Fruit fly (Drosophila melanogaster) whole organism, embryonic: ENCODE measurements around the gene CG10470.
A peak's percentile ranks its signal among the peaks of the same experiment; 100 is the strongest.

ENCODE experiments used
- ATbp ChIP-seq: fragments of 200-800 bp; sonication (Bioruptor generic); optimal IDR thresholded peaks from 2 replicates; lab custom pipeline; 2017; ENCODE audit warnings: missing biosample characterization, mild to moderate bottlenecking, missing genetic modification characterization, missing genetic modification reagents
- CG10366 ChIP-seq: fragments of 200-800 bp; sonication (Bioruptor generic); IDR thresholded peaks from 2 replicates; pipeline ENCODE4 v1.3.6; 2022; ENCODE audit warnings: missing biosample characterization, missing genetic modification characterization
- CG10979 ChIP-seq: fragments of 200-800 bp; sonication (Bioruptor generic); optimal IDR thresholded peaks from 2 replicates; lab custom pipeline; 2018; ENCODE audit warnings: missing biosample characterization, mild to moderate bottlenecking, missing genetic modification characterization, moderate library complexity
- CG11560 ChIP-seq: fragments of 200-800 bp; sonication (Bioruptor generic); IDR thresholded peaks from 3 replicates; pipeline ENCODE4 v1.3.6; 2022; ENCODE audit warnings: missing biosample characterization, missing genetic modification characterization
- CG11723 ChIP-seq: fragments of 200-800 bp; sonication (Bioruptor generic); optimal IDR thresholded peaks from 2 replicates; lab custom pipeline; 2017; ENCODE audit warnings: missing biosample characterization, mild to moderate bottlenecking, missing genetic modification characterization
- CG13296 ChIP-seq: fragments of 200-800 bp; sonication (Bioruptor generic); optimal IDR thresholded peaks from 3 replicates; lab custom pipeline; 2018; ENCODE audit warnings: missing biosample characterization, mild to moderate bottlenecking, missing genetic modification characterization
- CG14710 ChIP-seq: fragments of 200-800 bp; sonication (Bioruptor generic); optimal IDR thresholded peaks from 3 replicates; lab custom pipeline; 2019; ENCODE audit warnings: missing biosample characterization, mild to moderate bottlenecking, missing genetic modification characterization, moderate library complexity
- CG17829 ChIP-seq: fragments of 200-800 bp; optimal IDR thresholded peaks from 2 replicates; lab custom pipeline; 2019; ENCODE audit warnings: missing biosample characterization, mild to moderate bottlenecking, missing genetic modification characterization, moderate library complexity
- CG2116 ChIP-seq: fragments of 200-800 bp; sonication (Bioruptor generic); optimal IDR thresholded peaks from 3 replicates; lab custom pipeline; 2018; ENCODE audit warnings: missing biosample characterization, mild to moderate bottlenecking, missing genetic modification characterization
- CG2678 ChIP-seq: fragments of 200-800 bp; sonication (Bioruptor generic); optimal IDR thresholded peaks from 3 replicates; lab custom pipeline; 2019; ENCODE audit warnings: missing biosample characterization, mild to moderate bottlenecking, missing genetic modification characterization, moderate library complexity
- CG34224 ChIP-seq: fragments of 200-800 bp; sonication (Bioruptor generic); IDR thresholded peaks from 3 replicates; pipeline ENCODE4 v1.3.6; 2022; ENCODE audit warnings: missing biosample characterization, missing genetic modification characterization; ENCODE audit not compliant: partially characterized antibody
- CG4404 ChIP-seq: fragments of 200-800 bp; sonication (Bioruptor generic); IDR thresholded peaks from 2 replicates; pipeline ENCODE4 v1.3.6; 2022; ENCODE audit warnings: missing biosample characterization, missing genetic modification characterization
- CG8388 ChIP-seq: fragments of 200-800 bp; sonication (Bioruptor generic); optimal IDR thresholded peaks from 2 replicates; lab custom pipeline; 2019; ENCODE audit warnings: missing biosample characterization, mild to moderate bottlenecking, missing genetic modification characterization, moderate library complexity
- E2f1 ChIP-seq: fragments of 200-800 bp; sonication (Bioruptor generic); IDR thresholded peaks from 2 replicates; pipeline ENCODE4 v1.3.6; 2022; ENCODE audit warnings: missing biosample characterization, missing genetic modification characterization
- Hmr ChIP-seq: fragments of 200-800 bp; sonication (Bioruptor generic); optimal IDR thresholded peaks from 3 replicates; lab custom pipeline; 2017; ENCODE audit warnings: mild to moderate bottlenecking, missing biosample characterization, missing genetic modification reagents, missing genetic modification characterization
- NC2α ChIP-seq: fragments of 200-800 bp; sonication (Bioruptor generic); optimal IDR thresholded peaks from 2 replicates; lab custom pipeline; 2016; ENCODE audit warnings: missing biosample characterization, missing genetic modification characterization
- NK7.1 ChIP-seq: fragments of 200-800 bp; sonication (Bioruptor generic); optimal IDR thresholded peaks from 3 replicates; lab custom pipeline; 2016; ENCODE audit warnings: missing biosample characterization, missing genetic modification characterization
- Ravus ChIP-seq: fragments of 200-800 bp; sonication (Bioruptor generic); IDR thresholded peaks from 2 replicates; pipeline ENCODE4 v1.3.6; 2022; ENCODE audit warnings: missing biosample characterization, missing genetic modification characterization
- Sox102F ChIP-seq: fragments of 200-800 bp; sonication (Bioruptor generic); optimal IDR thresholded peaks from 2 replicates; lab custom pipeline; 2018; ENCODE audit warnings: missing biosample characterization, mild to moderate bottlenecking, missing genetic modification characterization, moderate library complexity
- Sry-β ChIP-seq: fragments of 200-800 bp; sonication (Bioruptor generic); optimal IDR thresholded peaks from 2 replicates; lab custom pipeline; 2018; ENCODE audit warnings: missing biosample characterization, mild to moderate bottlenecking, missing genetic modification characterization, moderate library complexity
- Usf ChIP-seq: fragments of 200-800 bp; sonication (Bioruptor generic); optimal IDR thresholded peaks from 2 replicates; lab custom pipeline; 2017; ENCODE audit warnings: missing genotype, missing biosample characterization, missing genetic modification characterization
- ap ChIP-seq: fragments of 200-800 bp; sonication (Bioruptor generic); IDR thresholded peaks from 2 replicates; pipeline ENCODE4 v1.3.6; 2022; ENCODE audit warnings: missing biosample characterization, missing genetic modification characterization
- bbx ChIP-seq: fragments of 200-800 bp; sonication (Bioruptor generic); IDR thresholded peaks from 2 replicates; pipeline ENCODE4 v1.3.6; 2022; ENCODE audit warnings: missing biosample characterization, missing genetic modification characterization; ENCODE audit not compliant: partially characterized antibody
- bsh ChIP-seq, 2 experiments: fragments of 200-800 bp; sonication (Bioruptor generic); optimal IDR thresholded peaks; 2 replicates each; lab custom pipeline; 2017 to 2018; ENCODE audit warnings: mild to moderate bottlenecking in 2 of 2, missing biosample characterization in 2 of 2, missing genetic modification characterization in 2 of 2, moderate library complexity in 1 of 2
- caup ChIP-seq: fragments of 200-800 bp; sonication (Bioruptor generic); optimal IDR thresholded peaks from 3 replicates; lab custom pipeline; 2017; ENCODE audit warnings: missing biosample characterization, mild to moderate bottlenecking, missing genetic modification characterization, moderate library complexity; ENCODE audit not compliant: severe bottlenecking
- ci ChIP-seq: fragments of 200-800 bp; sonication (Bioruptor generic); IDR thresholded peaks from 3 replicates; pipeline ENCODE4 v1.3.6; 2022; ENCODE audit warnings: missing biosample characterization, missing genetic modification characterization
- dan ChIP-seq: fragments of 200-800 bp; sonication (Bioruptor generic); IDR thresholded peaks from 2 replicates; pipeline ENCODE4 v1.3.6; 2022; ENCODE audit warnings: missing biosample characterization, missing genetic modification characterization
- ems ChIP-seq: fragments of 200-800 bp; sonication (Bioruptor generic); optimal IDR thresholded peaks from 3 replicates; lab custom pipeline; 2016; ENCODE audit warnings: missing biosample characterization, missing genetic modification characterization
- gem ChIP-seq: fragments of 200-800 bp; sonication (Bioruptor generic); optimal IDR thresholded peaks from 2 replicates; lab custom pipeline; 2019; ENCODE audit warnings: missing biosample characterization, mild to moderate bottlenecking, missing genetic modification characterization, moderate library complexity
- ham ChIP-seq: fragments of 200-800 bp; sonication (Bioruptor generic); IDR thresholded peaks from 2 replicates; pipeline ENCODE4 v1.3.6; 2022; ENCODE audit warnings: missing biosample characterization, missing genetic modification characterization
- her ChIP-seq: fragments of 200-800 bp; sonication (Bioruptor generic); optimal IDR thresholded peaks from 2 replicates; lab custom pipeline; 2016; ENCODE audit warnings: missing biosample characterization, missing genetic modification characterization
- jing ChIP-seq: fragments of 200-800 bp; sonication (Bioruptor generic); optimal IDR thresholded peaks from 2 replicates; lab custom pipeline; 2018; ENCODE audit warnings: missing biosample characterization, mild to moderate bottlenecking, missing genetic modification characterization
- jumu ChIP-seq: fragments of 200-800 bp; sonication (Bioruptor generic); optimal IDR thresholded peaks from 3 replicates; lab custom pipeline; 2016; ENCODE audit warnings: missing biosample characterization, missing genetic modification characterization
- maf-S ChIP-seq: fragments of 200-800 bp; sonication (Bioruptor generic); optimal IDR thresholded peaks from 2 replicates; lab custom pipeline; 2016; ENCODE audit warnings: missing biosample characterization, missing genetic modification characterization
- mirr ChIP-seq: fragments of 200-800 bp; sonication (Bioruptor generic); optimal IDR thresholded peaks from 3 replicates; lab custom pipeline; 2018; ENCODE audit warnings: missing biosample characterization, mild to moderate bottlenecking, missing genetic modification characterization
- p53 ChIP-seq: fragments of 200-800 bp; sonication (Bioruptor generic); optimal IDR thresholded peaks from 2 replicates; lab custom pipeline; 2016; ENCODE audit warnings: missing biosample characterization, missing genetic modification characterization
- pita ChIP-seq: fragments of 200-800 bp; sonication (Bioruptor generic); optimal IDR thresholded peaks from 2 replicates; lab custom pipeline; 2017; ENCODE audit warnings: missing biosample characterization, mild to moderate bottlenecking, missing genetic modification characterization
- prd ChIP-seq, 3 experiments: fragments of >200 bp in 2 of 3; fragments of 200-800 bp in 1 of 3; sonication (Bioruptor generic) in 1 of 3; optimal IDR thresholded peaks in 2 of 3; IDR thresholded peaks in 1 of 3; 2 replicates in 2 of 3; 3 replicates in 1 of 3; pipeline versions ENCODE4 v1.3.6 to Lab custom; 2017 to 2022; ENCODE audit warnings: missing biosample characterization in 1 of 3, missing genetic modification characterization in 1 of 3
- pros ChIP-seq: fragments of 200-800 bp; sonication (Bioruptor generic); optimal IDR thresholded peaks from 3 replicates; lab custom pipeline; 2019; ENCODE audit warnings: missing biosample characterization, mild to moderate bottlenecking, missing genetic modification characterization, moderate library complexity
- repo ChIP-seq: fragments of 200-800 bp; sonication (Bioruptor generic); optimal IDR thresholded peaks from 2 replicates; lab custom pipeline; 2016; ENCODE audit warnings: missing biosample characterization, missing genetic modification characterization
- sim ChIP-seq: fragments of 200-800 bp; sonication (Bioruptor generic); IDR thresholded peaks from 2 replicates; pipeline ENCODE4 v1.3.6; 2022; ENCODE audit warnings: missing biosample characterization, missing genetic modification characterization
- slou ChIP-seq: fragments of 200-800 bp; sonication (Bioruptor generic); optimal IDR thresholded peaks from 3 replicates; lab custom pipeline; 2016; ENCODE audit warnings: missing biosample characterization, missing genetic modification characterization
- trem ChIP-seq: fragments of 200-800 bp; optimal IDR thresholded peaks from 3 replicates; lab custom pipeline; 2019; ENCODE audit warnings: missing biosample characterization, mild to moderate bottlenecking, missing genetic modification characterization, moderate library complexity
- tup ChIP-seq: fragments of 200-800 bp; sonication (Bioruptor generic); optimal IDR thresholded peaks from 2 replicates; lab custom pipeline; 2016; ENCODE audit warnings: missing biosample characterization, mild to moderate bottlenecking, missing genetic modification characterization, moderate library complexity
- vfl ChIP-seq: fragments of 200-800 bp; sonication (Bioruptor generic); optimal IDR thresholded peaks from 2 replicates; lab custom pipeline; 2016; ENCODE audit warnings: missing biosample characterization, missing genetic modification characterization
- wek ChIP-seq: fragments of 200-800 bp; sonication (Bioruptor generic); optimal IDR thresholded peaks from 3 replicates; lab custom pipeline; 2018; ENCODE audit warnings: missing biosample characterization, mild to moderate bottlenecking, missing genetic modification characterization, moderate library complexity
- z ChIP-seq: fragments of 200-800 bp; sonication (Bioruptor generic); IDR thresholded peaks from 3 replicates; pipeline ENCODE4 v1.3.6; 2022; ENCODE audit warnings: missing biosample characterization, missing genetic modification characterization

Gene CG10470

DNA sequence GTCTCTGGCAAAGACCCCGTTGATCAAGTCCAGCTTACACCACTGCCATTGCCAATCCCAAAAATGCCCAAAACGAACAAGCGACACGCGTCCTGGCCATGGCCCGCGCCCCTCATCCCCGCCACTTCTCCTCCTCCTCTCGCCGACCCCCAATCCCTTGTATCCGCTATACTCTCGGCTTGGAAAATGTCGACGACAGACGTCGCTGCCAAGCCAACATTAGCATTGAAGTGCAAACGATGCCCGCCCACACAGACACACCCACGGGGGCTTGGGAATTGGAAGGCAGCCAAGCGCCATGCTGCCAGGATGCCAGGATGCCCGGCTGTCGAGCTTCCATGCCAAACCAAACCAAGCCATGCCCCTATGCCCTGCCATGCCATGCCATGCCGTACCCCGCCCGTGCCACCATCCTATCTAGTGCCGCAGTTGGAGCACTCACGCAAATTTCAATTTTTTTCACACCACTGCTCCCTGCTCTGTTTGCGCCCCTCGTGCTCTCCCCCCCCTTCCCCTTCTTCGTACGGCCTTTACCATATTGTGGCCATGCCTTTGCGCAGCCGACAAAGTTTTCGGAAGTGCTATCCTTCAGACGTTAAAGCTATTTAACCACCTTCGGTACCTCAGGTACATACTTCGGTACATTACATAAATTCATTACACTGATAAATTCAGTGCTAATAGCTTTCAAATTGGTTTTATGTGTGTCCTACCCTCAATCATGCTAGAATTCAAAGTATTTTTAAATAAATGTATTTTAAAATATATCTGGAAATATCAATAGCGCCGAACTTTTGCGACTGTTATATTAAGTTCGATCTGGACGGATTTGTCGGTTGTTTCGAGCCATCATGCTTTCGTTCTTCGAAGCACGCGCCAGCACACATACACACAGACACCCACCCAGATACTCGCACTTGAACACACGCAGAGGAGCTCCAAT, 27.3 kb upstream of the CG10470 start (continued):
- TF ChIP-seq wek (GFP tag; lab: Kevin White, UChicago) (no peak), CG17829 (tag; lab: Kevin White, UChicago) (peak; percentile 75), ham (GFP tag; lab: Robert Waterston, UW) (no peak), CG2116 (GFP tag; lab: Kevin White, UChicago) (peak; percentile 29), Ravus (no peak), her (GFP tag; lab: Kevin White, UChicago) (no peak), z (GFP tag; lab: Robert Waterston, UW) (no peak), NK7.1 (GFP tag; lab: Kevin White, UChicago) (no peak), p53 (GFP tag; lab: Kevin White, UChicago) (no peak), vfl (no peak), Sry-β (no peak), tup (GFP tag; lab: Kevin White, UChicago) (no peak), dan (GFP tag; lab: Robert Waterston, UW) (no peak), CG4404 (GFP tag; lab: Robert Waterston, UW) (no peak), jing (GFP tag; lab: Kevin White, UChicago) (peak; percentile 43), CG2678 (tag; lab: Kevin White, UChicago) (peak; percentile 90), Sox102F (GFP tag; lab: Kevin White, UChicago) (peak; percentile 84), mirr (GFP tag; lab: Kevin White, UChicago) (peak; percentile 49), maf-S (GFP tag; lab: Kevin White, UChicago) (no peak), CG11560 (0 out of 3 replicates have a peak, but pooled peaks have one; percentile 12), bsh (GFP tag; optimal IDR thresholded peaks at IDR 0.05; lab: Kevin White, UChicago) (peak; percentile 81 to 82), CG14710 (tag; lab: Kevin White, UChicago) (peak; percentile 56), Usf (GFP tag; lab: Kevin White, UChicago) (peak; percentile 32), CG34224 (GFP tag; lab: Robert Waterston, UW) (no peak), CG10366 (GFP tag; lab: Robert Waterston, UW) (peak; percentile 71), jumu (peak; percentile 37), caup (GFP tag; lab: Kevin White, UChicago) (peak; percentile 74), slou (GFP tag; lab: Kevin White, UChicago) (peak; percentile 27), CG10979 (tag; lab: Kevin White, UChicago) (peak; percentile 75), prd (optimal IDR thresholded peaks at IDR 0.05; lab: Kevin White, UChicago) (no peak), prd (GFP tag; IDR thresholded peaks at IDR 0.05; lab: Robert Waterston, UW) (peak; percentile 48; the same call in 2 of the 3 replicates), CG8388 (GFP tag; lab: Kevin White, UChicago) (peak; percentile 77), repo (no peak), CG13296 (GFP tag; lab: Kevin White, UChicago) (peak; percentile 80), ems (peak; percentile 43), ATbp (GFP tag; lab: Kevin White, UChicago) (peak; percentile 82), E2f1 (GFP tag; lab: Robert Waterston, UW) (peak; percentile 44; the same call in 1 of the 2 replicates), Hmr (GFP tag; lab: Kevin White, UChicago) (peak; percentile 90), gem (tag; lab: Kevin White, UChicago) (peak; percentile 90), ci (peak; percentile 76; the same call in 2 of the 3 replicates), NC2α (GFP tag; lab: Kevin White, UChicago) (no peak), CG11723 (GFP tag; lab: Kevin White, UChicago) (peak; percentile 55), sim (GFP tag; lab: Robert Waterston, UW) (no peak), pros (GFP tag; lab: Kevin White, UChicago) (no peak), pita (GFP tag; lab: Kevin White, UChicago) (no peak), trem (tag; lab: Kevin White, UChicago) (peak; percentile 9), ap (GFP tag; lab: Robert Waterston, UW) (peak; percentile 38; the same call in 1 of the 2 replicates), bbx (GFP tag; lab: Robert Waterston, UW) (no peak)
